In genomic region chrIV:7242220-7242789, ce11 we compare ENCODE assay signal across 5 worm cellular contexts.
TF ChIP-seq lines count a peak whose summit lies in the region.

gstk-2 (minus strand) TSS chrIV:7242270.

TF ChIP-seq in whole organism, L1 larva, 84 proteins besides CTCF, POLR2A, EP300 and RAD21 (continues in another document):
- TF ChIP-seq efl-1 (optimal IDR thresholded peaks at IDR 0.05; lab: Kevin White, UChicago) (no peak), efl-1 (GFP tag; optimal IDR thresholded peaks at IDR 0.05 in 1 of 2; lab: Kevin White, UChicago) (no peak), mab-9 (GFP tag; IDR thresholded peaks at IDR 0.05; lab: Robert Waterston, UW) (no peak), xbp-1 (tag; optimal IDR thresholded peaks at IDR 0.05; lab: Kevin White, UChicago) (no peak), snu-23 (GFP tag; optimal IDR thresholded peaks at IDR 0.05; lab: Kevin White, UChicago) (peak; percentile 41), mef-2 (tag; optimal IDR thresholded peaks at IDR 0.05; lab: Kevin White, UChicago) (peak; percentile 51), tlp-1 (tag; optimal IDR thresholded peaks at IDR 0.05; lab: Kevin White, UChicago) (no peak), lsy-2 (tag; optimal IDR thresholded peaks at IDR 0.05; lab: Kevin White, UChicago) (peak in 1 of 2 experiments; percentile 37), sox-4 (tag; optimal IDR thresholded peaks at IDR 0.05; lab: Kevin White, UChicago) (no peak), nhr-237 (tag; optimal IDR thresholded peaks at IDR 0.05; lab: Kevin White, UChicago) (no peak), skn-1 (tag; optimal IDR thresholded peaks at IDR 0.05; lab: Kevin White, UChicago) (no peak), fkh-8 (tag; optimal IDR thresholded peaks at IDR 0.05; lab: Kevin White, UChicago) (no peak), blmp-1 (tag; optimal IDR thresholded peaks at IDR 0.05; lab: Kevin White, UChicago) (no peak), ces-1 (GFP tag; optimal IDR thresholded peaks at IDR 0.05; lab: Kevin White, UChicago) (no peak), nhr-85 (tag; lab: Kevin White, UChicago) (peak; percentile 12), mdl-1 (tag; optimal IDR thresholded peaks at IDR 0.05; lab: Kevin White, UChicago) (peak in 1 of 2 experiments; percentile 79), lin-14 (GFP tag; optimal IDR thresholded peaks at IDR 0.05; lab: Kevin White, UChicago) (peak; percentile 75), C04F5.9 (tag; optimal IDR thresholded peaks at IDR 0.05; lab: Kevin White, UChicago) (no peak), elt-2 (tag; optimal IDR thresholded peaks at IDR 0.05; lab: Kevin White, UChicago) (peak; percentile 15)

TF ChIP-seq in whole organism, L2 larva, 48 proteins besides CTCF, POLR2A, EP300 and RAD21:
- TF ChIP-seq lsy-2 (tag; optimal IDR thresholded peaks at IDR 0.05; lab: Kevin White, UChicago) (peak in 1 of 2 experiments; percentile 9), nhr-129 (tag; optimal IDR thresholded peaks at IDR 0.05; lab: Kevin White, UChicago) (peak; percentile 57), skn-1 (tag; optimal IDR thresholded peaks at IDR 0.05; lab: Kevin White, UChicago) (no peak), snpc-4 (tag; optimal IDR thresholded peaks at IDR 0.05; lab: Kevin White, UChicago) (no peak), unc-55 (GFP tag; optimal IDR thresholded peaks at IDR 0.05; lab: Kevin White, UChicago) (no peak), nhr-25 (tag; optimal IDR thresholded peaks at IDR 0.05; lab: Kevin White, UChicago) (no peak), ztf-4 (tag; optimal IDR thresholded peaks at IDR 0.05; lab: Kevin White, UChicago) (no peak), nhr-6 (tag; optimal IDR thresholded peaks at IDR 0.05; lab: Kevin White, UChicago) (no peak), peb-1 (tag; optimal IDR thresholded peaks at IDR 0.05; lab: Kevin White, UChicago) (no peak), ztf-11 (tag; optimal IDR thresholded peaks at IDR 0.05; lab: Kevin White, UChicago) (no peak), lin-13 (GFP tag; optimal IDR thresholded peaks at IDR 0.05; lab: Kevin White, UChicago) (no peak), alr-1 (tag; optimal IDR thresholded peaks at IDR 0.05; lab: Kevin White, UChicago) (no peak), C34F6.9 (tag; optimal IDR thresholded peaks at IDR 0.05; lab: Kevin White, UChicago) (peak; percentile 42), F13H6.1 (tag; optimal IDR thresholded peaks at IDR 0.05; lab: Kevin White, UChicago) (peak; percentile 65), sma-9 (GFP tag; optimal IDR thresholded peaks at IDR 0.05; lab: Kevin White, UChicago) (peak; percentile 62), sma-9 (tag; optimal IDR thresholded peaks at IDR 0.05; lab: Kevin White, UChicago) (no peak)
TF ChIP-seq in whole organism, L2 larva: peak in this region for 5.

TF ChIP-seq in whole organism, L3 larva, 47 proteins besides CTCF, POLR2A, EP300 and RAD21:
- TF ChIP-seq ceh-16 (tag; optimal IDR thresholded peaks at IDR 0.05; lab: Kevin White, UChicago): no peak
- TF ChIP-seq zag-1 (tag; optimal IDR thresholded peaks at IDR 0.05; lab: Kevin White, UChicago): no peak
- TF ChIP-seq nfya-1 (tag; optimal IDR thresholded peaks at IDR 0.05; lab: Kevin White, UChicago; ENCODE audit: insufficient read depth): peak; percentile 45
- peak; percentile 2 for TF ChIP-seq egl-5 (tag; optimal IDR thresholded peaks at IDR 0.05; lab: Kevin White, UChicago)
- peak; percentile 90 for TF ChIP-seq pha-4 (tag; optimal IDR thresholded peaks at IDR 0.05; lab: Kevin White, UChicago)
- TF ChIP-seq lin-39 (tag; optimal IDR thresholded peaks at IDR 0.05; lab: Kevin White, UChicago): peak; percentile 5
TF ChIP-seq in whole organism, L3 larva: peak in this region for 4.

TF ChIP-seq in whole organism, L4 larva, 104 proteins besides CTCF, POLR2A, EP300 and RAD21:
- TF ChIP-seq egl-27 (tag; optimal IDR thresholded peaks at IDR 0.05; lab: Kevin White, UChicago) (no peak), hlh-11 (tag; optimal IDR thresholded peaks at IDR 0.05; lab: Kevin White, UChicago) (peak; percentile 10), nhr-28 (tag; optimal IDR thresholded peaks at IDR 0.05; lab: Kevin White, UChicago) (peak; percentile 4), tra-1 (GFP tag; IDR thresholded peaks at IDR 0.05; lab: Robert Waterston, UW) (no peak), lin-39 (tag; optimal IDR thresholded peaks at IDR 0.05; lab: Kevin White, UChicago) (no peak), mdl-1 (tag; optimal IDR thresholded peaks at IDR 0.05; lab: Kevin White, UChicago) (peak in 1 of 2 experiments; percentile 11), D1046.2 (GFP tag; IDR thresholded peaks at IDR 0.05; lab: Robert Waterston, UW) (no peak), lin-1 (GFP tag; IDR thresholded peaks at IDR 0.05; lab: Robert Waterston, UW) (no peak), rbr-2 (tag; optimal IDR thresholded peaks at IDR 0.05; lab: Kevin White, UChicago) (no peak), daf-16 (GFP tag; optimal IDR thresholded peaks at IDR 0.05; lab: Kevin White, UChicago) (peak in 1 of 2 experiments; percentile 74), daf-16 (tag; optimal IDR thresholded peaks at IDR 0.05; lab: Kevin White, UChicago) (peak; percentile 26), hlh-30 (tag; optimal IDR thresholded peaks at IDR 0.05; lab: Kevin White, UChicago; ENCODE audit: insufficient read depth) (peak; percentile 40), nhr-237 (tag; optimal IDR thresholded peaks at IDR 0.05; lab: Kevin White, UChicago) (no peak), dpl-1 (GFP tag; optimal IDR thresholded peaks at IDR 0.05; lab: Kevin White, UChicago) (no peak), ceh-20 (GFP tag; IDR thresholded peaks at IDR 0.05; lab: Robert Waterston, UW) (no peak), lsy-2 (tag; optimal IDR thresholded peaks at IDR 0.05; lab: Kevin White, UChicago) (no peak), fkh-10 (GFP tag; optimal IDR thresholded peaks at IDR 0.05; lab: Kevin White, UChicago) (no peak)

TF ChIP-seq in whole organism, mixed stage, embryonic, 35 proteins besides CTCF, POLR2A, EP300 and RAD21:
- TF ChIP-seq lsy-2 (tag; optimal IDR thresholded peaks at IDR 0.05; lab: Kevin White, UChicago) (no peak), hlh-1 (tag; optimal IDR thresholded peaks at IDR 0.05; lab: Kevin White, UChicago) (peak; percentile 35)

Comparison
In these comparisons a context has a peak if more than half of its experiments do, and no peak if none do; other contexts are left out.
1. Of the 29 proteins assayed by ChIP-seq in both whole organism, L4 larva and whole organism, L1 larva: peak only in whole organism, L4 larva: nhr-28; only in whole organism, L1 larva: unc-130; in both: none; in neither: 25; mixed calls (peak in some experiments, not most) for 2.